Worm (Caenorhabditis elegans): Measurements from ENCODE around the gene T24C12.4.
A peak's percentile ranks its signal among the peaks of the same experiment; 100 is the strongest.

DNA sequence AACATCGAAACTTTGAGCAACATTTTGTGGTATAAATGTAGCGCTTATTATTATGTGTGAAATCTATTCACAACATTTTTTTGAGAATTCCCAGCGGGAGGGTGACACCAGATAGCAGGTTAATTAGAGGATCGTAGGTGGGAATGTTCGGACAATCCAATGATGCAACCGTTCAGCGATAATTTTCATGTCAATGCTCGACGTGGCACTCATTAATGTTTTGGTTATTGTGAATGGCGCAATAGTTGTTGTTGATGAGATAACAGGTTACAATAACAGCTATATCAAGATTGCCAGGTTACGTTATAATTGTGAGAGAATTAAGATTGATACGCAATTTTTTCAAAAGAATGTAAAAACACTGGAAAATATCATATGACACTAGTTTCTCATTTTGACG lies 26.5 kb upstream of the T24C12.4 start:
- TF ChIP-seq blmp-1 (tag; optimal IDR thresholded peaks at IDR 0.05), result no peak
- TF ChIP-seq nhr-237 (tag; optimal IDR thresholded peaks at IDR 0.05), result no peak
- no peak for TF ChIP-seq unc-62 (GFP tag; optimal IDR thresholded peaks at IDR 0.05)
- TF ChIP-seq hlh-1 (tag; optimal IDR thresholded peaks at IDR 0.05), result no peak
- no peak for TF ChIP-seq mls-2 (tag; optimal IDR thresholded peaks at IDR 0.05)
- no peak for TF ChIP-seq snpc-4 (tag; optimal IDR thresholded peaks at IDR 0.05)
- TF ChIP-seq elt-1 (tag; optimal IDR thresholded peaks at IDR 0.05; ENCODE audit: borderline replicate concordance, insufficient read depth), result peak; percentile 12
- TF ChIP-seq bed-3 (GFP tag; optimal IDR thresholded peaks at IDR 0.05), result no peak
- no peak for TF ChIP-seq ces-1 (GFP tag; optimal IDR thresholded peaks at IDR 0.05)

Data from whole organism, mixed stage, embryonic.